Worm (Caenorhabditis elegans): ENCODE measurements around the gene C07E3.8.

C07E3.8 gene

ce11 chrII:10393282-10394179 lies 41.5 kb downstream of the C07E3.8 start, which contains the start of gene gpd-1 (continued):
- peak; percentile 62; the same call in 1 of the 2 replicates for TF ChIP-seq ekl-4 (GFP tag; IDR thresholded peaks at IDR 0.05)
- peak; percentile 85 for TF ChIP-seq lsl-1 (GFP tag; optimal IDR thresholded peaks at IDR 0.05)
- no peak for TF ChIP-seq F55B11.4 (tag; optimal IDR thresholded peaks at IDR 0.05; ENCODE audit: borderline replicate concordance, insufficient read depth)
- no peak for TF ChIP-seq bed-1 (GFP tag; IDR thresholded peaks at IDR 0.05)
- no peak for TF ChIP-seq ceh-79 (tag; optimal IDR thresholded peaks at IDR 0.05)
- TF ChIP-seq F33H1.4 (GFP tag; IDR thresholded peaks at IDR 0.05) = peak; percentile 97
- no peak for TF ChIP-seq K11D2.4 (GFP tag; IDR thresholded peaks at IDR 0.05)
- no peak for TF ChIP-seq lin-40 (tag; optimal IDR thresholded peaks at IDR 0.05)
- no peak for TF ChIP-seq T26A5.8 (tag; optimal IDR thresholded peaks at IDR 0.05)
- no peak for TF ChIP-seq B0035.1 (tag; optimal IDR thresholded peaks at IDR 0.05)
- peak; percentile 86 for TF ChIP-seq Y79H2A.3 (GFP tag; conservative IDR thresholded peaks at IDR 0.05)
- TF ChIP-seq Y53F4B.3 (GFP tag; IDR thresholded peaks at IDR 0.05) = no peak
- peak; percentile 81; the same call in 1 of the 2 replicates for TF ChIP-seq Y53G8AR.9 (GFP tag; conservative IDR thresholded peaks at IDR 0.05)
- no peak for TF ChIP-seq egl-18 (GFP tag; IDR thresholded peaks at IDR 0.05)
- TF ChIP-seq Y95B8A.8 (GFP tag; IDR thresholded peaks at IDR 0.05) = peak; percentile 90
- TF ChIP-seq madf-10 (tag; optimal IDR thresholded peaks at IDR 0.05) = peak; percentile 14
- TF ChIP-seq madf-6 (GFP tag; IDR thresholded peaks at IDR 0.05) = peak; percentile 99
- peak; percentile 96 for TF ChIP-seq xnd-1 (tag; optimal IDR thresholded peaks at IDR 0.05)
- TF ChIP-seq dox-1 (GFP tag; IDR thresholded peaks at IDR 0.05) = peak; percentile 80
- peak; percentile 83 for TF ChIP-seq lin-54 (GFP tag; optimal IDR thresholded peaks at IDR 0.05)
- TF ChIP-seq ceh-58 (GFP tag; IDR thresholded peaks at IDR 0.05) = no peak
- peak; percentile 36 for TF ChIP-seq snpc-4 (GFP tag; optimal IDR thresholded peaks at IDR 0.05)
- peak in 2 of 4 experiments; percentile 2 to 53 for TF ChIP-seq snpc-4 (tag; optimal IDR thresholded peaks at IDR 0.05)
- TF ChIP-seq somi-1 (GFP tag; optimal IDR thresholded peaks at IDR 0.05) = no peak
- peak; percentile 89 for TF ChIP-seq hsf-1 (GFP tag; IDR thresholded peaks at IDR 0.05)
- no peak for TF ChIP-seq let-607 (tag; optimal IDR thresholded peaks at IDR 0.05)
- no peak; the same call in 1 of the 2 replicates for TF ChIP-seq Y67H2A.10 (GFP tag; conservative IDR thresholded peaks at IDR 0.05)
- TF ChIP-seq rcor-1 (GFP tag; IDR thresholded peaks at IDR 0.05) = peak; percentile 70
- 0 out of 2 replicates have a peak, but pooled peaks have one; percentile 27 for TF ChIP-seq ztf-28 (GFP tag; IDR thresholded peaks at IDR 0.05)
- 0 out of 2 replicates have a peak, but pooled peaks have one; percentile 50 for TF ChIP-seq attf-3 (GFP tag; conservative IDR thresholded peaks at IDR 0.05)
- TF ChIP-seq cebp-2 (GFP tag; IDR thresholded peaks at IDR 0.05) = no peak
- no peak for TF ChIP-seq attf-5 (GFP tag; optimal IDR thresholded peaks at IDR 0.05)
- no peak for TF ChIP-seq B0261.1 (tag; optimal IDR thresholded peaks at IDR 0.05)
- peak; percentile 46; the same call in 1 of the 2 replicates for TF ChIP-seq ceh-100 (GFP tag; IDR thresholded peaks at IDR 0.05)
- TF ChIP-seq Y56A3A.18 (GFP tag; IDR thresholded peaks at IDR 0.05) = no peak
- no peak for TF ChIP-seq ztf-25 (GFP tag; IDR thresholded peaks at IDR 0.05)
- TF ChIP-seq ccch-3 (GFP tag; optimal IDR thresholded peaks at IDR 0.05) = no peak
- TF ChIP-seq gei-17 (GFP tag; optimal IDR thresholded peaks at IDR 0.05) = no peak
- peak; percentile 93 for TF ChIP-seq B0019.2 (GFP tag; conservative IDR thresholded peaks at IDR 0.05)
- peak; percentile 62 for TF ChIP-seq F57C9.4 (tag; optimal IDR thresholded peaks at IDR 0.05)
- peak; percentile 34 for TF ChIP-seq athp-1 (tag; optimal IDR thresholded peaks at IDR 0.05)
- no peak for TF ChIP-seq lsy-27 (tag; optimal IDR thresholded peaks at IDR 0.05; ENCODE audit: borderline replicate concordance, insufficient read depth)
- peak; percentile 5 for TF ChIP-seq ztf-18 (tag; optimal IDR thresholded peaks at IDR 0.05)
- no peak for TF ChIP-seq nfya-1 (tag; optimal IDR thresholded peaks at IDR 0.05; ENCODE audit: borderline replicate concordance, insufficient read depth)
- no peak for TF ChIP-seq zim-3 (tag; optimal IDR thresholded peaks at IDR 0.05)
- peak; percentile 60; the same call in 1 of the 2 replicates for TF ChIP-seq C17E4.6 (GFP tag; IDR thresholded peaks at IDR 0.05)

Measured in whole organism, young adult.